In genomic region chr2L:21324438-21324890, dm6 we compare ENCODE assay signal across 2 fruit fly cellular contexts.
TF ChIP-seq lines count a peak whose summit lies in the region.

No protein-coding gene starts in this region.

- peak; percentile 10 for TF ChIP-seq CTCF in whole organism, embryonic (GFP tag; optimal IDR thresholded peaks at IDR 0.05; lab: Kevin White, UChicago)

TF ChIP-seq in whole organism, embryonic, 481 proteins besides CTCF, POLR2A, EP300 and RAD21 (continues in another document):
- no peak for TF ChIP-seq CG7271 (tag; optimal IDR thresholded peaks at IDR 0.05; lab: Kevin White, UChicago)
- TF ChIP-seq CG13296 (GFP tag; optimal IDR thresholded peaks at IDR 0.05; lab: Kevin White, UChicago), result no peak
- TF ChIP-seq CG15601 (tag; optimal IDR thresholded peaks at IDR 0.05; lab: Kevin White, UChicago), result no peak
- no peak for TF ChIP-seq dati (GFP tag; IDR thresholded peaks at IDR 0.05; lab: Robert Waterston, UW)
- TF ChIP-seq CG8765 (GFP tag; IDR thresholded peaks at IDR 0.05; lab: Robert Waterston, UW), result no peak
- no peak for TF ChIP-seq Xbp1 (GFP tag; optimal IDR thresholded peaks at IDR 0.05; lab: Kevin White, UChicago)
- peak; percentile 14 for TF ChIP-seq CG2678 (tag; optimal IDR thresholded peaks at IDR 0.05; lab: Kevin White, UChicago)
- TF ChIP-seq CG1233 (GFP tag; optimal IDR thresholded peaks at IDR 0.05; lab: Kevin White, UChicago), result peak; percentile 11
- TF ChIP-seq grau (tag; optimal IDR thresholded peaks at IDR 0.05; lab: Kevin White, UChicago), result no peak
- TF ChIP-seq unc-4 (GFP tag; IDR thresholded peaks at IDR 0.05; lab: Robert Waterston, UW; ENCODE audit: partially characterized antibody), result no peak
- no peak for TF ChIP-seq CG13424 (tag; optimal IDR thresholded peaks at IDR 0.05; lab: Kevin White, UChicago)
- TF ChIP-seq CG17912 (GFP tag; optimal IDR thresholded peaks at IDR 0.05; lab: Kevin White, UChicago), result no peak
- no peak for TF ChIP-seq Jarid2 (GFP tag; optimal IDR thresholded peaks at IDR 0.05; lab: Kevin White, UChicago)
- peak; percentile 9 for TF ChIP-seq Nf-YC (tag; optimal IDR thresholded peaks at IDR 0.05; lab: Kevin White, UChicago)
- TF ChIP-seq lola (GFP tag; optimal IDR thresholded peaks at IDR 0.05; lab: Kevin White, UChicago), result no peak
- peak; percentile 52 for TF ChIP-seq ftz-f1 (GFP tag; optimal IDR thresholded peaks at IDR 0.05; lab: Kevin White, UChicago)
- no peak for TF ChIP-seq oc (tag; optimal IDR thresholded peaks at IDR 0.05; lab: Kevin White, UChicago)
- TF ChIP-seq CG10543 (GFP tag; optimal IDR thresholded peaks at IDR 0.05; lab: Kevin White, UChicago), result peak; percentile 30
- peak; percentile 71 for TF ChIP-seq sd (tag; optimal IDR thresholded peaks at IDR 0.05; lab: Kevin White, UChicago)
- no peak for TF ChIP-seq CG6765 (GFP tag; optimal IDR thresholded peaks at IDR 0.05; lab: Kevin White, UChicago)
- TF ChIP-seq caup (GFP tag; optimal IDR thresholded peaks at IDR 0.05; lab: Kevin White, UChicago; ENCODE audit: severe bottlenecking), result peak; percentile 12
- TF ChIP-seq mirr (GFP tag; optimal IDR thresholded peaks at IDR 0.05; lab: Kevin White, UChicago), result peak; percentile 51
- peak; percentile 60 for TF ChIP-seq CG12769 (tag; optimal IDR thresholded peaks at IDR 0.05; lab: Kevin White, UChicago)
- TF ChIP-seq Gsc (GFP tag; IDR thresholded peaks at IDR 0.05; lab: Robert Waterston, UW), result no peak
- peak; percentile 51; the same call in 1 of the 2 replicates for TF ChIP-seq Adf1 (GFP tag; IDR thresholded peaks at IDR 0.05; lab: Robert Waterston, UW)
- TF ChIP-seq CG15479 (GFP tag; optimal IDR thresholded peaks at IDR 0.05; lab: Kevin White, UChicago), result peak; percentile 34
- TF ChIP-seq CG1603 (tag; optimal IDR thresholded peaks at IDR 0.05; lab: Kevin White, UChicago), result peak; percentile 24
- no peak for TF ChIP-seq sens (GFP tag; lab: Kevin White, UChicago)
- no peak for TF ChIP-seq B-H1 (GFP tag; IDR thresholded peaks at IDR 0.05; lab: Robert Waterston, UW)
- TF ChIP-seq tap (tag; optimal IDR thresholded peaks at IDR 0.05; lab: Kevin White, UChicago), result peak; percentile 65
- peak; percentile 7 for TF ChIP-seq Kr (GFP tag; optimal IDR thresholded peaks at IDR 0.05; lab: Kevin White, UChicago)
- TF ChIP-seq bcd (GFP tag; optimal IDR thresholded peaks at IDR 0.05; lab: Kevin White, UChicago), result no peak
- TF ChIP-seq toy (GFP tag; IDR thresholded peaks at IDR 0.05; lab: Robert Waterston, UW), result no peak
- peak; percentile 13 for TF ChIP-seq HmgZ (tag; optimal IDR thresholded peaks at IDR 0.05; lab: Kevin White, UChicago)
- peak; percentile 44 for TF ChIP-seq CG11504 (tag; optimal IDR thresholded peaks at IDR 0.05; lab: Kevin White, UChicago)
- TF ChIP-seq nerfin-1 (tag; optimal IDR thresholded peaks at IDR 0.05; lab: Kevin White, UChicago), result peak; percentile 10
- no peak for TF ChIP-seq Hand (GFP tag; optimal IDR thresholded peaks at IDR 0.05; lab: Kevin White, UChicago)
- peak; percentile 53 for TF ChIP-seq Fer1 (GFP tag; optimal IDR thresholded peaks at IDR 0.05; lab: Kevin White, UChicago)
- TF ChIP-seq CG6175 (GFP tag; IDR thresholded peaks at IDR 0.05; lab: Robert Waterston, UW), result 0 out of 3 replicates have a peak, but pooled peaks have one; percentile 32
- peak; percentile 69 for TF ChIP-seq abd-A (tag; optimal IDR thresholded peaks at IDR 0.05; lab: Kevin White, UChicago)
- no peak for TF ChIP-seq CG7357 (GFP tag; IDR thresholded peaks at IDR 0.05; lab: Robert Waterston, UW)
- TF ChIP-seq lab (GFP tag; optimal IDR thresholded peaks at IDR 0.05; lab: Kevin White, UChicago), result peak; percentile 44
- no peak for TF ChIP-seq pho (GFP tag; optimal IDR thresholded peaks at IDR 0.05; lab: Kevin White, UChicago)
- no peak for TF ChIP-seq CG33557 (GFP tag; optimal IDR thresholded peaks at IDR 0.05; lab: Kevin White, UChicago)
- TF ChIP-seq CG9797 (GFP tag; optimal IDR thresholded peaks at IDR 0.05; lab: Kevin White, UChicago), result no peak
- no peak for TF ChIP-seq CG10267 (tag; optimal IDR thresholded peaks at IDR 0.05; lab: Kevin White, UChicago)
- TF ChIP-seq Ets65A (GFP tag; lab: Kevin White, UChicago), result peak; percentile 81

TF ChIP-seq in whole organism, prepupa, 60 proteins besides CTCF, POLR2A, EP300 and RAD21:
- TF ChIP-seq dsx (GFP tag; optimal IDR thresholded peaks at IDR 0.05; lab: Kevin White, UChicago; ENCODE audit: poor library complexity, severe bottlenecking), result no peak
- TF ChIP-seq svp (GFP tag; lab: Kevin White, UChicago), result peak; percentile 79
- peak; percentile 90 for TF ChIP-seq fkh (GFP tag; optimal IDR thresholded peaks at IDR 0.05; lab: Kevin White, UChicago)
